Fruit fly (Drosophila melanogaster): ENCODE measurements around the gene GC1.

- no peak for TF ChIP-seq CG8478 (optimal IDR thresholded peaks at IDR 0.05)
- no peak for TF ChIP-seq CTCF (optimal IDR thresholded peaks at IDR 0.05)
These were observed 25.6 kb downstream of the GC1 start, which contains the start of gene mfas for dm6 chr3R:11992934-11993670.

Measured in S2 (cell line).